Worm (Caenorhabditis elegans) whole organism, L4/young adult: ENCODE results near the gene F02H6.2.

Source experiments
- W03F9.2 ChIP-seq: fragments of 150-350 bp; optimal IDR thresholded peaks from 2 replicates; lab custom pipeline; 2014; ENCODE audit warnings: missing biosample characterization, missing genetic modification characterization
- dao-5 ChIP-seq: sonication (generic microtip); optimal IDR thresholded peaks from 2 replicates; lab custom pipeline; 2016; ENCODE audit warnings: missing genotype, missing genetic modification characterization, moderate library complexity, missing compliant biosample characterization
- him-1 ChIP-seq: sonication (generic microtip); optimal IDR thresholded peaks from 2 replicates; lab custom pipeline; 2016; ENCODE audit warnings: missing genotype, missing genetic modification reagents, missing genetic modification characterization, missing compliant biosample characterization

DNA sequence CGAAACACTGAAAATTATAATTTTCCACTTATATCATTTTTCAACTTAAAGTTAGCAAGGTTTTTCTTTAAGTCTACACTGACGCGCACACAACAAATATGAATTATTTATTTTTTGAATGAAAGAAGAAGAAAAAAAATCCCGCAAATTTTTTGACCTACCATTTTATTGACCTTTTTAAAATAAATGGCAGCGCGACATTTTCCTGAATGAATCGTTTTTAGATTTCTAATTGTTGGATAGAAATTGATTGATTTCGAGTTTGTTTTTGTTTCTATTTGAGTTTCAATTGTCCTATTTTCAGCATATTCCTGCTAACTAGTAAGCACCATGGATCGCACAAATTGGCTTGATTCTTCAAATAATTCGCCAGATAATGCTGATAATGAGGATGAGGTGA, 3.1 kb upstream of the F02H6.2 start, which contains the start of gene K01G12.3:
- TF ChIP-seq him-1 (tag; lab: Kevin White, UChicago) (no peak), dao-5 (no peak), W03F9.2 (tag; lab: Kevin White, UChicago) (no peak)
